Fruit fly (Drosophila melanogaster) whole organism, embryonic: ENCODE results near the gene niki.

Experiments used
- Aef1 ChIP-seq: fragments of 200-800 bp; sonication (Bioruptor generic); IDR thresholded peaks from 3 replicates; pipeline ENCODE4 v1.3.6; 2022; ENCODE audit warnings: missing biosample characterization, missing genetic modification characterization
- Asciz ChIP-seq: fragments of 200-800 bp; sonication (Bioruptor generic); optimal IDR thresholded peaks from 2 replicates; lab custom pipeline; 2017; ENCODE audit warnings: missing biosample characterization, mild to moderate bottlenecking, missing genetic modification characterization, missing genetic modification reagents
- B-H1 ChIP-seq: fragments of 200-800 bp; sonication (Bioruptor generic); IDR thresholded peaks from 3 replicates; pipeline ENCODE4 v1.3.6; 2022; ENCODE audit warnings: missing biosample characterization, missing genetic modification characterization
- BEAF-32 ChIP-seq: fragments of 200-800 bp; sonication (Bioruptor generic); optimal IDR thresholded peaks from 3 replicates; lab custom pipeline; 2017; ENCODE audit warnings: missing biosample characterization, missing genetic modification characterization, mild to moderate bottlenecking, moderate library complexity, missing genetic modification reagents
- Bgb ChIP-seq: fragments of 200-800 bp; sonication (Bioruptor generic); IDR thresholded peaks from 2 replicates; pipeline ENCODE4 v1.3.6; 2022; ENCODE audit warnings: missing biosample characterization, missing genetic modification characterization; ENCODE audit not compliant: partially characterized antibody
- BtbVII ChIP-seq: fragments of 200-800 bp; sonication (Bioruptor generic); optimal IDR thresholded peaks from 3 replicates; lab custom pipeline; 2017; ENCODE audit warnings: missing biosample characterization, mild to moderate bottlenecking, missing genetic modification characterization
- CG12104 ChIP-seq: fragments of 200-800 bp; sonication (Bioruptor generic); optimal IDR thresholded peaks from 3 replicates; lab custom pipeline; 2016; ENCODE audit warnings: missing biosample characterization, missing genetic modification characterization
- CG12744 ChIP-seq: fragments of 200-800 bp; sonication (Bioruptor generic); optimal IDR thresholded peaks from 2 replicates; lab custom pipeline; 2016; ENCODE audit warnings: missing biosample characterization, missing genetic modification characterization
- CG1647 ChIP-seq: fragments of 200-800 bp; sonication (Bioruptor generic); optimal IDR thresholded peaks from 3 replicates; lab custom pipeline; 2016; ENCODE audit warnings: missing biosample characterization, missing genetic modification characterization
- CG17359 ChIP-seq: fragments of 200-800 bp; sonication (Bioruptor generic); optimal IDR thresholded peaks from 3 replicates; lab custom pipeline; 2018; ENCODE audit warnings: missing biosample characterization, mild to moderate bottlenecking, missing genetic modification characterization, moderate library complexity
- CG17385 ChIP-seq: fragments of 200-800 bp; sonication (Bioruptor generic); optimal IDR thresholded peaks from 3 replicates; lab custom pipeline; 2018; ENCODE audit warnings: missing biosample characterization, mild to moderate bottlenecking, missing genetic modification characterization
- CG18011 ChIP-seq: fragments of 200-800 bp; sonication (Bioruptor generic); optimal IDR thresholded peaks from 2 replicates; lab custom pipeline; 2017; ENCODE audit warnings: missing biosample characterization, missing genetic modification characterization, mild to moderate bottlenecking, moderate library complexity, missing genotype
- CG2129 ChIP-seq: fragments of 200-800 bp; sonication (Bioruptor generic); IDR thresholded peaks from 2 replicates; pipeline ENCODE4 v1.3.6; 2022; ENCODE audit warnings: missing biosample characterization, missing genetic modification characterization; ENCODE audit not compliant: partially characterized antibody
- CG31224 ChIP-seq: fragments of 200-800 bp; sonication (Bioruptor generic); IDR thresholded peaks from 2 replicates; pipeline ENCODE4 v1.3.6; 2022; ENCODE audit warnings: missing biosample characterization, missing genetic modification characterization
- CG3407 ChIP-seq: fragments of 200-800 bp; sonication (Bioruptor generic); optimal IDR thresholded peaks from 2 replicates; lab custom pipeline; 2018; ENCODE audit warnings: missing biosample characterization, mild to moderate bottlenecking, missing genetic modification characterization
- CG43689 ChIP-seq: fragments of 200-800 bp; sonication (Bioruptor generic); IDR thresholded peaks from 2 replicates; pipeline ENCODE4 v1.3.6; 2022; ENCODE audit warnings: missing biosample characterization, missing genetic modification characterization
- CG6813 ChIP-seq: fragments of 200-800 bp; sonication (Bioruptor generic); optimal IDR thresholded peaks from 2 replicates; lab custom pipeline; 2017; ENCODE audit warnings: missing biosample characterization, missing genetic modification characterization, mild to moderate bottlenecking, moderate library complexity, missing genetic modification reagents
- CG7357 ChIP-seq: fragments of 200-800 bp; sonication (Bioruptor generic); IDR thresholded peaks from 3 replicates; pipeline ENCODE4 v1.3.6; 2022; ENCODE audit warnings: missing biosample characterization, missing genetic modification characterization
- CG8290 ChIP-seq, 3 experiments: fragments of 200-800 bp; sonication (Bioruptor generic); optimal IDR thresholded peaks; 2 replicates each; lab custom pipeline; 2016 to 2019; ENCODE audit warnings: missing biosample characterization in 3 of 3, missing genetic modification characterization in 3 of 3, mild to moderate bottlenecking in 2 of 3, moderate library complexity in 1 of 3
- CG9215 ChIP-seq: fragments of 200-800 bp; sonication (Bioruptor generic); IDR thresholded peaks from 2 replicates; pipeline ENCODE4 v1.3.6; 2022; ENCODE audit warnings: missing biosample characterization, missing genetic modification characterization
- CTCF ChIP-seq: fragments of 200-800 bp; sonication (Bioruptor generic); optimal IDR thresholded peaks from 2 replicates; lab custom pipeline; 2017; ENCODE audit warnings: missing biosample characterization, mild to moderate bottlenecking, missing genetic modification characterization, moderate library complexity
- Dfd ChIP-seq, 2 experiments: fragments of >200 bp; optimal IDR thresholded peaks; 2 replicates each; lab custom pipeline; 2017; ENCODE audit warnings: missing biosample characterization in 2 of 2, missing genetic modification characterization in 2 of 2
- E2f2 ChIP-seq: fragments of 200-800 bp; sonication (Bioruptor generic); IDR thresholded peaks from 2 replicates; pipeline ENCODE4 v1.3.6; 2022; ENCODE audit warnings: missing biosample characterization, missing genetic modification characterization
- Gsc ChIP-seq: fragments of 200-800 bp; sonication (Bioruptor generic); IDR thresholded peaks from 2 replicates; pipeline ENCODE4 v1.3.6; 2022; ENCODE audit warnings: missing biosample characterization, missing genetic modification characterization
- HHEX ChIP-seq: fragments of 200-800 bp; sonication (Bioruptor generic); optimal IDR thresholded peaks from 3 replicates; lab custom pipeline; 2017; ENCODE audit warnings: missing biosample characterization, mild to moderate bottlenecking, missing genetic modification characterization, missing genetic modification reagents
- HLH54F ChIP-seq: fragments of 200-800 bp; sonication (Bioruptor generic); optimal IDR thresholded peaks from 3 replicates; lab custom pipeline; 2016; ENCODE audit warnings: missing biosample characterization, missing genetic modification characterization
- Hr39 ChIP-seq: fragments of >200 bp; optimal IDR thresholded peaks from 2 replicates; lab custom pipeline; 2017
- Myb ChIP-seq: fragments of 200-800 bp; sonication (Bioruptor generic); optimal IDR thresholded peaks from 2 replicates; lab custom pipeline; 2016; ENCODE audit warnings: missing biosample characterization, missing genetic modification characterization
- Nf-YB ChIP-seq: fragments of 200-800 bp; sonication (Bioruptor generic); optimal IDR thresholded peaks from 3 replicates; lab custom pipeline; 2019; ENCODE audit warnings: missing biosample characterization, mild to moderate bottlenecking, missing genetic modification characterization, moderate library complexity
- Oaz ChIP-seq: fragments of 200-800 bp; sonication (Bioruptor generic); IDR thresholded peaks from 2 replicates; pipeline ENCODE4 v1.3.6; 2022; ENCODE audit warnings: missing biosample characterization, missing genetic modification characterization
- Oli ChIP-seq: fragments of 200-800 bp; sonication (Bioruptor generic); optimal IDR thresholded peaks from 2 replicates; lab custom pipeline; 2018; ENCODE audit warnings: missing biosample characterization, mild to moderate bottlenecking, missing genetic modification characterization, moderate library complexity
- Ptx1 ChIP-seq: fragments of 200-800 bp; sonication (Bioruptor generic); IDR thresholded peaks from 2 replicates; pipeline ENCODE4 v1.3.6; 2022; ENCODE audit warnings: missing biosample characterization, missing genetic modification characterization
- Rx ChIP-seq: fragments of 200-800 bp; sonication (Bioruptor generic); IDR thresholded peaks from 2 replicates; pipeline ENCODE4 v1.3.6; 2022; ENCODE audit warnings: missing biosample characterization, missing genetic modification characterization
- Six4 ChIP-seq: fragments of 200-800 bp; sonication (Bioruptor generic); optimal IDR thresholded peaks from 2 replicates; lab custom pipeline; 2016; ENCODE audit warnings: missing biosample characterization, missing genetic modification characterization
- Sry-δ ChIP-seq: fragments of 200-800 bp; sonication (Bioruptor generic); optimal IDR thresholded peaks from 2 replicates; lab custom pipeline; 2016; ENCODE audit warnings: missing biosample characterization, missing genetic modification characterization
- Tbp ChIP-seq: fragments of >200 bp; optimal IDR thresholded peaks from 2 replicates; lab custom pipeline; 2018; ENCODE audit warnings: missing biosample characterization, missing genetic modification characterization
- YL-1 ChIP-seq: fragments of 200-800 bp; sonication (Bioruptor generic); optimal IDR thresholded peaks from 3 replicates; lab custom pipeline; 2017; ENCODE audit warnings: missing biosample characterization, mild to moderate bottlenecking, missing genetic modification characterization
- al ChIP-seq: fragments of 200-800 bp; sonication (Bioruptor generic); IDR thresholded peaks from 2 replicates; pipeline ENCODE4 v1.3.6; 2022; ENCODE audit warnings: missing biosample characterization, missing genetic modification characterization
- amos ChIP-seq: fragments of 200-800 bp; sonication (Bioruptor generic); IDR thresholded peaks from 2 replicates; pipeline ENCODE4 v1.3.6; 2022; ENCODE audit warnings: missing biosample characterization, missing genetic modification characterization; ENCODE audit not compliant: partially characterized antibody
- ash1 ChIP-seq: fragments of 200-800 bp; sonication (Bioruptor generic); optimal IDR thresholded peaks from 2 replicates; lab custom pipeline; 2018; ENCODE audit warnings: missing biosample characterization, mild to moderate bottlenecking, missing genetic modification characterization
- az2 ChIP-seq: fragments of 200-800 bp; sonication (Bioruptor generic); optimal IDR thresholded peaks from 3 replicates; lab custom pipeline; 2016; ENCODE audit warnings: missing biosample characterization, missing genetic modification characterization
- bbx ChIP-seq: fragments of 200-800 bp; sonication (Bioruptor generic); IDR thresholded peaks from 2 replicates; pipeline ENCODE4 v1.3.6; 2022; ENCODE audit warnings: missing biosample characterization, missing genetic modification characterization; ENCODE audit not compliant: partially characterized antibody
- dmrt11E ChIP-seq: fragments of 200-800 bp; sonication (Bioruptor generic); optimal IDR thresholded peaks from 3 replicates; lab custom pipeline; 2018; ENCODE audit warnings: missing biosample characterization, mild to moderate bottlenecking, missing genetic modification characterization, moderate library complexity
- ftz-f1 ChIP-seq: fragments of 200-800 bp; sonication (Bioruptor generic); optimal IDR thresholded peaks from 2 replicates; lab custom pipeline; 2016; ENCODE audit warnings: missing biosample characterization, missing genetic modification characterization
- h ChIP-seq: fragments of >200 bp; optimal IDR thresholded peaks from 2 replicates; lab custom pipeline; 2017
- kay ChIP-seq: fragments of 200-800 bp; sonication (Bioruptor generic); optimal IDR thresholded peaks from 2 replicates; lab custom pipeline; 2016; ENCODE audit warnings: missing biosample characterization, missing genetic modification characterization
- lab ChIP-seq: fragments of 200-800 bp; sonication (Bioruptor generic); optimal IDR thresholded peaks from 3 replicates; lab custom pipeline; 2017; ENCODE audit warnings: missing biosample characterization, missing genetic modification characterization, mild to moderate bottlenecking, moderate library complexity, missing genetic modification reagents
- sens-2 ChIP-seq: fragments of 200-800 bp; sonication (Bioruptor generic); IDR thresholded peaks from 2 replicates; pipeline ENCODE4 v1.3.6; 2022; ENCODE audit warnings: missing biosample characterization, missing genetic modification characterization
- ssp ChIP-seq: fragments of 200-800 bp; sonication (Bioruptor generic); IDR thresholded peaks from 2 replicates; pipeline ENCODE4 v1.3.6; 2022; ENCODE audit warnings: missing biosample characterization, missing genetic modification characterization
- tgo ChIP-seq: fragments of 200-800 bp; sonication (Bioruptor generic); IDR thresholded peaks from 3 replicates; pipeline ENCODE4 v1.3.6; 2022; ENCODE audit warnings: missing biosample characterization, missing genetic modification characterization
- vvl ChIP-seq: fragments of 200-800 bp; sonication (Bioruptor generic); IDR thresholded peaks from 2 replicates; pipeline ENCODE4 v1.3.6; 2022; ENCODE audit warnings: missing biosample characterization, missing genetic modification characterization

Gene niki

DNA sequence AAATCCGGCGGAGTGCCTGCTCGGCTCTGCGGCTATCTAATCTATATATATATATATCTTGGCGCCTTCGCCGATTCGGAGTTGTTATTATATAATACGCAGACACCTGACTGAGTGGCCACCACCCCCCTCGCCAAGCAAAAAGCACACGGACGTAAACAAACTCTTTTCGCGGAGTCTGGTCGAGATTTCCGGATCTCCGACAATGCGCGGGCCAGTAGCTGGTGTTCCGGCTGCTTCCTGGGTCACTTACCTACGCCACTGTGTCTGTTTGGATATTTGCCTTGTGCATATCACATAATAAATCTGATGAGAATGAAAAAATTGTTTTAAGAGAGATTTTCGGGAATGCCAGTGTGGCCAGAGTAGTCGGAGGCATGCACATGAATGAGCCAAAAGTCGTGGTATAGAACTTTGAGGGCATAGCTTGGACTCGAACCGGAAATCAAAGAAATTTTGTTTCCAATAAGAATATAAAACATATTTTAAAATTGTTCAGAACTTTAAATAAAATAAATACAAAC lies 38.3 kb downstream of the niki start, which contains the start of gene CG5805 (continued):
- TF ChIP-seq BEAF-32 (GFP tag; lab: Kevin White, UChicago) (peak; percentile 38), CG12744 (GFP tag; lab: Kevin White, UChicago) (peak; percentile 63), Sry-δ (GFP tag; lab: Kevin White, UChicago) (peak; percentile 56), B-H1 (GFP tag; lab: Robert Waterston, UW) (peak; percentile 54), CG7357 (GFP tag; lab: Robert Waterston, UW) (peak; percentile 63; the same call in 2 of the 3 replicates), Tbp (GFP tag; lab: Kevin White, UChicago) (no peak), Aef1 (GFP tag; lab: Robert Waterston, UW) (peak; percentile 19; the same call in 1 of the 3 replicates), Hr39 (lab: Kevin White, UChicago) (no peak), Asciz (GFP tag; lab: Kevin White, UChicago) (peak; percentile 89), Nf-YB (GFP tag; lab: Kevin White, UChicago) (no peak), ash1 (GFP tag; lab: Kevin White, UChicago) (peak; percentile 82), HLH54F (peak; percentile 70), Bgb (0 out of 2 replicates have a peak, but pooled peaks have one; percentile 29), lab (peak; percentile 95), E2f2 (GFP tag; lab: Robert Waterston, UW) (peak; percentile 65), HHEX (GFP tag; lab: Kevin White, UChicago) (peak; percentile 93), Oli (tag; lab: Kevin White, UChicago) (peak; percentile 69), CG17385 (peak; percentile 78), Myb (GFP tag; lab: Kevin White, UChicago) (peak; percentile 52), CG2129 (no peak), al (GFP tag; lab: Robert Waterston, UW) (peak; percentile 84), BtbVII (GFP tag; lab: Kevin White, UChicago) (peak; percentile 76), amos (GFP tag; lab: Robert Waterston, UW) (no peak; the same call in 1 of the 2 replicates), Dfd (GFP tag; optimal IDR thresholded peaks at IDR 0.05; lab: Kevin White, UChicago) (no peak), YL-1 (GFP tag; lab: Kevin White, UChicago) (peak; percentile 88), CG1647 (GFP tag; lab: Kevin White, UChicago) (peak; percentile 66), CG12104 (GFP tag; lab: Kevin White, UChicago) (peak; percentile 88), ssp (GFP tag; lab: Robert Waterston, UW) (peak; percentile 52; the same call in 1 of the 2 replicates), az2 (GFP tag; lab: Kevin White, UChicago) (peak; percentile 69), Gsc (GFP tag; lab: Robert Waterston, UW) (no peak), kay (no peak), CTCF (GFP tag; lab: Kevin White, UChicago) (peak; percentile 71), CG31224 (GFP tag; lab: Robert Waterston, UW) (peak; percentile 77), tgo (peak; percentile 85), Six4 (GFP tag; lab: Kevin White, UChicago) (peak; percentile 59), Oaz (GFP tag; lab: Robert Waterston, UW) (peak; percentile 55), CG18011 (GFP tag; lab: Kevin White, UChicago) (peak; percentile 61), CG6813 (GFP tag; lab: Kevin White, UChicago) (peak; percentile 89), Rx (GFP tag; lab: Robert Waterston, UW) (peak; percentile 86), vvl (peak; percentile 87), h (no peak), CG43689 (GFP tag; lab: Robert Waterston, UW) (peak; percentile 76), ftz-f1 (GFP tag; lab: Kevin White, UChicago) (peak; percentile 90), bbx (GFP tag; lab: Robert Waterston, UW) (no peak), CG9215 (GFP tag; lab: Robert Waterston, UW) (peak; percentile 55), sens-2 (GFP tag; lab: Robert Waterston, UW) (peak; percentile 70), dmrt11E (tag; lab: Kevin White, UChicago) (peak; percentile 72), Ptx1 (GFP tag; lab: Robert Waterston, UW) (peak; percentile 81), CG3407 (GFP tag; lab: Kevin White, UChicago) (peak; percentile 79), CG8290 (GFP tag; optimal IDR thresholded peaks at IDR 0.05; lab: Kevin White, UChicago) (no peak), CG8290 (tag; optimal IDR thresholded peaks at IDR 0.05; lab: Kevin White, UChicago) (peak in 1 of 2 experiments; percentile 41), CG17359 (tag; lab: Kevin White, UChicago) (peak; percentile 82)
